Worm (Caenorhabditis elegans) whole organism, midembryonic: ENCODE data around the gene sqv-3.

Experiments
- T22C8.4 ChIP-seq: fragments of 200-800 bp; sonication (Bioruptor generic); IDR thresholded peaks from 2 replicates; pipeline ENCODE4 v1.3.6; 2022; ENCODE audit warnings: missing genetic modification characterization, missing compliant biosample characterization
- cog-1 ChIP-seq: sonication (generic microtip); optimal IDR thresholded peaks from 2 replicates; lab custom pipeline; 2016; ENCODE audit warnings: missing genetic modification characterization, missing compliant biosample characterization
- flt-1 ChIP-seq: fragments of 200-800 bp; sonication (Bioruptor generic); IDR thresholded peaks from 2 replicates; pipeline ENCODE4 v1.3.6; 2022; ENCODE audit warnings: missing genetic modification characterization, missing compliant biosample characterization
- klf-2 ChIP-seq: fragments of 200-800 bp; sonication (Bioruptor generic); conservative IDR thresholded peaks from 2 replicates; pipeline ENCODE4 v1.3.6; 2022; ENCODE audit warnings: missing genetic modification reagents, missing genetic modification characterization, missing compliant biosample characterization
- med-1 ChIP-seq: sonication (generic microtip); optimal IDR thresholded peaks from 2 replicates; lab custom pipeline; 2017; ENCODE audit warnings: missing genetic modification characterization, mild to moderate bottlenecking, missing compliant biosample characterization, antibody characterized with exemption, missing genetic modification reagents; ENCODE audit not compliant: insufficient read depth
- ref-1 ChIP-seq: fragments of 200-800 bp; sonication (Bioruptor generic); conservative IDR thresholded peaks from 2 replicates; pipeline ENCODE4 v1.3.6; 2022; ENCODE audit warnings: missing genetic modification reagents, missing genetic modification characterization, missing compliant biosample characterization
- tab-1 ChIP-seq: fragments of 200-800 bp; sonication (Bioruptor generic); IDR thresholded peaks from 2 replicates; pipeline ENCODE4 v1.3.6; 2022; ENCODE audit warnings: missing genetic modification characterization, missing compliant biosample characterization
- ztf-29 ChIP-seq: fragments of 200-800 bp; sonication (Bioruptor generic); IDR thresholded peaks from 2 replicates; pipeline ENCODE4 v1.3.6; 2022; ENCODE audit warnings: missing genetic modification reagents, missing genetic modification characterization, missing compliant biosample characterization

- TF ChIP-seq tab-1 (GFP tag; lab: Robert Waterston, UW), result no peak
- no peak for TF ChIP-seq klf-2 (GFP tag; lab: Robert Waterston, UW)
- no peak for TF ChIP-seq med-1 (GFP tag; lab: Kevin White, UChicago)
- no peak for TF ChIP-seq cog-1 (tag; lab: Kevin White, UChicago)
- TF ChIP-seq flt-1 (GFP tag; lab: Robert Waterston, UW), result no peak
- TF ChIP-seq T22C8.4 (GFP tag; lab: Robert Waterston, UW), result no peak
- no peak for TF ChIP-seq ref-1
- no peak for TF ChIP-seq ztf-29
Observed at ce11 chrIII:9808179-9808578, 28.0 kb upstream of the sqv-3 start, which contains the start of gene gtap-2.
